Worm (Caenorhabditis elegans) whole organism, young adult: ENCODE data around the gene F23D12.3.

Experiments used
- B0336.3 ChIP-seq: fragments of 200-800 bp; sonication (Bioruptor generic); IDR thresholded peaks from 2 replicates; pipeline ENCODE4 v1.3.6; 2022; ENCODE audit warnings: missing genetic modification characterization, missing compliant biosample characterization
- F33H1.4 ChIP-seq: fragments of 200-800 bp; sonication (Bioruptor generic); IDR thresholded peaks from 2 replicates; pipeline ENCODE4 v1.3.6; 2022; ENCODE audit warnings: missing genetic modification reagents, missing genetic modification characterization, missing compliant biosample characterization
- F39B2.1 ChIP-seq: fragments of 200-800 bp; sonication (Bioruptor generic); IDR thresholded peaks from 2 replicates; pipeline ENCODE4 v1.3.6; 2022; ENCODE audit warnings: missing genetic modification reagents, missing genetic modification characterization, missing compliant biosample characterization
- F52B5.7 ChIP-seq: sonication (generic microtip); optimal IDR thresholded peaks from 2 replicates; lab custom pipeline; 2016; ENCODE audit warnings: mild to moderate bottlenecking, missing genetic modification characterization, missing compliant biosample characterization
- K11D2.4 ChIP-seq: fragments of 200-800 bp; sonication (Bioruptor generic); IDR thresholded peaks from 2 replicates; pipeline ENCODE4 v1.3.6; 2022; ENCODE audit warnings: missing genetic modification reagents, missing genetic modification characterization, missing compliant biosample characterization
- T07F8.4 ChIP-seq: sonication (generic microtip); optimal IDR thresholded peaks from 2 replicates; lab custom pipeline; 2016; ENCODE audit warnings: mild to moderate bottlenecking, missing genetic modification characterization, moderate library complexity, missing compliant biosample characterization
- T26A5.8 ChIP-seq: sonication (generic microtip); optimal IDR thresholded peaks from 2 replicates; lab custom pipeline; 2016; ENCODE audit warnings: missing genetic modification characterization, missing compliant biosample characterization
- atf-7 ChIP-seq: sonication (generic microtip); optimal IDR thresholded peaks from 2 replicates; lab custom pipeline; 2017; ENCODE audit warnings: mild to moderate bottlenecking, missing genetic modification characterization, missing compliant biosample characterization
- attf-3 ChIP-seq: fragments of 200-800 bp; sonication (Bioruptor generic); conservative IDR thresholded peaks from 2 replicates; pipeline ENCODE4 v1.3.6; 2022; ENCODE audit warnings: missing genetic modification reagents, missing genetic modification characterization, missing compliant biosample characterization
- attf-5 ChIP-seq: fragments of 200-800 bp; sonication (Bioruptor generic); optimal IDR thresholded peaks from 2 replicates; lab custom pipeline; 2018; ENCODE audit warnings: mild to moderate bottlenecking, missing genetic modification characterization, missing compliant biosample characterization
- cebp-1 ChIP-seq, 2 experiments: fragments of 200-800 bp in 1 of 2; sonication (Bioruptor generic) in 1 of 2; sonication (generic microtip) in 1 of 2; IDR thresholded peaks in 1 of 2; optimal IDR thresholded peaks in 1 of 2; 2 replicates each; pipeline versions ENCODE4 v1.3.6 to Lab custom; 2017 to 2022; ENCODE audit warnings: missing compliant biosample characterization in 2 of 2, missing genetic modification characterization in 2 of 2, mild to moderate bottlenecking in 1 of 2, missing genetic modification reagents in 1 of 2, moderate library complexity in 1 of 2
- ceh-91 ChIP-seq: fragments of 200-800 bp; sonication (Bioruptor generic); IDR thresholded peaks from 2 replicates; pipeline ENCODE4 v1.3.6; 2022; ENCODE audit warnings: missing genetic modification reagents, missing genetic modification characterization, missing compliant biosample characterization
- die-1 ChIP-seq: sonication (generic microtip); optimal IDR thresholded peaks from 2 replicates; lab custom pipeline; 2016; ENCODE audit warnings: missing genotype, mild to moderate bottlenecking, missing genetic modification characterization, missing compliant biosample characterization
- dpl-1 ChIP-seq: fragments of 150-350 bp; optimal IDR thresholded peaks from 2 replicates; lab custom pipeline; 2014; ENCODE audit warnings: missing biosample characterization, missing genetic modification reagents, missing genetic modification characterization
- egl-18 ChIP-seq: fragments of 200-800 bp; sonication (Bioruptor generic); IDR thresholded peaks from 2 replicates; pipeline ENCODE4 v1.3.6; 2022; ENCODE audit warnings: missing genetic modification reagents, missing genetic modification characterization, missing compliant biosample characterization
- egl-44 ChIP-seq: fragments of 200-800 bp; sonication (Bioruptor generic); IDR thresholded peaks from 2 replicates; pipeline ENCODE4 v1.3.6; 2022; ENCODE audit warnings: missing genetic modification reagents, missing genetic modification characterization, missing compliant biosample characterization
- ets-4 ChIP-seq: fragments of 200-800 bp; sonication (Bioruptor generic); optimal IDR thresholded peaks from 2 replicates; lab custom pipeline; 2018; ENCODE audit warnings: mild to moderate bottlenecking, missing genetic modification characterization, missing compliant biosample characterization
- gei-17 ChIP-seq: fragments of 200-800 bp; sonication (Bioruptor generic); optimal IDR thresholded peaks from 2 replicates; lab custom pipeline; 2018; ENCODE audit warnings: mild to moderate bottlenecking, missing genetic modification characterization, missing compliant biosample characterization
- hlh-26 ChIP-seq: fragments of 200-800 bp; sonication (Bioruptor generic); conservative IDR thresholded peaks from 2 replicates; pipeline ENCODE4 v1.3.6; 2022; ENCODE audit warnings: missing genetic modification reagents, missing genetic modification characterization, missing compliant biosample characterization
- lag-1 ChIP-seq: fragments of 200-800 bp; sonication (Bioruptor generic); IDR thresholded peaks from 2 replicates; pipeline ENCODE4 v1.3.6; 2022; ENCODE audit warnings: missing genetic modification reagents, missing genetic modification characterization, missing compliant biosample characterization
- let-526 ChIP-seq: fragments of 200-800 bp; sonication (Bioruptor generic); IDR thresholded peaks from 2 replicates; pipeline ENCODE4 v1.3.6; 2022; ENCODE audit warnings: missing genetic modification reagents, missing genetic modification characterization, missing compliant biosample characterization
- lin-26 ChIP-seq: fragments of 200-800 bp; sonication (Bioruptor generic); IDR thresholded peaks from 2 replicates; pipeline ENCODE4 v1.3.6; 2022; ENCODE audit warnings: missing genetic modification reagents, missing genetic modification characterization, missing compliant biosample characterization
- lin-35 ChIP-seq, 3 experiments: fragments of 150-350 bp in 2 of 3; sonication (generic microtip) in 1 of 3; optimal IDR thresholded peaks; 2 replicates each; lab custom pipeline; 2014 to 2018; ENCODE audit warnings: missing biosample characterization in 3 of 3, missing genetic modification characterization in 3 of 3, missing genetic modification reagents in 3 of 3
- lsl-1 ChIP-seq: fragments of 200-800 bp; sonication (Bioruptor generic); optimal IDR thresholded peaks from 2 replicates; lab custom pipeline; 2018; ENCODE audit warnings: mild to moderate bottlenecking, missing genetic modification characterization, moderate library complexity, missing compliant biosample characterization
- lsy-27 ChIP-seq: sonication (generic microtip); optimal IDR thresholded peaks from 2 replicates; lab custom pipeline; 2017; ENCODE audit warnings: missing genetic modification characterization, mild to moderate bottlenecking, missing compliant biosample characterization, antibody characterized with exemption, missing genotype, borderline replicate concordance; ENCODE audit not compliant: insufficient read depth
- madf-10 ChIP-seq: sonication (generic microtip); optimal IDR thresholded peaks from 2 replicates; lab custom pipeline; 2016; ENCODE audit warnings: mild to moderate bottlenecking, missing genetic modification characterization, missing compliant biosample characterization
- nfya-2 ChIP-seq: fragments of 200-800 bp; sonication (Bioruptor generic); IDR thresholded peaks from 2 replicates; pipeline ENCODE4 v1.3.6; 2022; ENCODE audit warnings: missing genetic modification reagents, missing genetic modification characterization, missing compliant biosample characterization
- nfyb-1 ChIP-seq: fragments of 200-800 bp; sonication (Bioruptor generic); IDR thresholded peaks from 2 replicates; pipeline ENCODE4 v1.3.6; 2022; ENCODE audit warnings: missing genetic modification reagents, missing genetic modification characterization, missing compliant biosample characterization
- nhr-80 ChIP-seq: sonication (generic microtip); optimal IDR thresholded peaks from 2 replicates; lab custom pipeline; 2016; ENCODE audit warnings: missing genetic modification characterization, missing compliant biosample characterization
- nhr-90 ChIP-seq: sonication (generic microtip); optimal IDR thresholded peaks from 2 replicates; lab custom pipeline; 2016; ENCODE audit warnings: missing genotype, mild to moderate bottlenecking, missing genetic modification characterization, missing compliant biosample characterization
- pbrm-1 ChIP-seq: fragments of 200-800 bp; sonication (Bioruptor generic); IDR thresholded peaks from 2 replicates; pipeline ENCODE4 v1.3.6; 2022; ENCODE audit warnings: missing genetic modification reagents, missing genetic modification characterization, missing compliant biosample characterization
- pha-4 ChIP-seq: fragments of 150-350 bp; sonication (generic microtip); optimal IDR thresholded peaks from 2 replicates; lab custom pipeline; 2014; ENCODE audit warnings: missing biosample characterization, missing genetic modification reagents, missing genetic modification characterization
- repo-1 ChIP-seq: sonication (generic microtip); optimal IDR thresholded peaks from 2 replicates; lab custom pipeline; 2017; ENCODE audit warnings: mild to moderate bottlenecking, missing genetic modification characterization, missing compliant biosample characterization
- snpc-1.1 ChIP-seq: sonication (generic microtip); optimal IDR thresholded peaks from 2 replicates; lab custom pipeline; 2017; ENCODE audit warnings: missing genetic modification characterization, mild to moderate bottlenecking, missing compliant biosample characterization, antibody characterized with exemption, moderate library complexity, missing genotype, missing genetic modification reagents; ENCODE audit not compliant: insufficient read depth
- snpc-1.3 ChIP-seq: sonication (generic microtip); optimal IDR thresholded peaks from 2 replicates; lab custom pipeline; 2017; ENCODE audit warnings: missing genetic modification characterization, mild to moderate bottlenecking, missing compliant biosample characterization, antibody characterized with exemption, moderate library complexity, missing genotype, missing genetic modification reagents; ENCODE audit not compliant: insufficient read depth
- snpc-4 ChIP-seq, 5 experiments: fragments of 150-350 bp in 1 of 5; sonication (generic microtip) in 4 of 5; optimal IDR thresholded peaks; 2 replicates each; lab custom pipeline; 2014 to 2018; ENCODE audit warnings: missing genetic modification characterization in 5 of 5, missing biosample characterization in 3 of 5, antibody characterized with exemption in 2 of 5, mild to moderate bottlenecking in 2 of 5, missing compliant biosample characterization in 2 of 5, missing genotype in 2 of 5, moderate library complexity in 2 of 5, missing genetic modification reagents in 1 of 5
- unc-62 ChIP-seq: fragments of 150-350 bp; optimal IDR thresholded peaks from 2 replicates; lab custom pipeline; 2014; ENCODE audit warnings: missing biosample characterization, missing genetic modification reagents, missing genetic modification characterization
- ztf-18 ChIP-seq: sonication (generic microtip); optimal IDR thresholded peaks from 2 replicates; lab custom pipeline; 2016; ENCODE audit warnings: missing genotype, mild to moderate bottlenecking, missing genetic modification characterization, missing compliant biosample characterization
- ztf-26 ChIP-seq: sonication (generic microtip); optimal IDR thresholded peaks from 2 replicates; lab custom pipeline; 2017; ENCODE audit warnings: missing genetic modification characterization, missing compliant biosample characterization
- ztf-28 ChIP-seq: fragments of 200-800 bp; sonication (Bioruptor generic); IDR thresholded peaks from 2 replicates; pipeline ENCODE4 v1.3.6; 2022; ENCODE audit warnings: missing genetic modification reagents, missing genetic modification characterization, missing compliant biosample characterization
- ztf-3 ChIP-seq: fragments of 200-800 bp; sonication (Bioruptor generic); optimal IDR thresholded peaks from 2 replicates; lab custom pipeline; 2018; ENCODE audit warnings: mild to moderate bottlenecking, missing genetic modification characterization, missing compliant biosample characterization

Gene F23D12.3

DNA sequence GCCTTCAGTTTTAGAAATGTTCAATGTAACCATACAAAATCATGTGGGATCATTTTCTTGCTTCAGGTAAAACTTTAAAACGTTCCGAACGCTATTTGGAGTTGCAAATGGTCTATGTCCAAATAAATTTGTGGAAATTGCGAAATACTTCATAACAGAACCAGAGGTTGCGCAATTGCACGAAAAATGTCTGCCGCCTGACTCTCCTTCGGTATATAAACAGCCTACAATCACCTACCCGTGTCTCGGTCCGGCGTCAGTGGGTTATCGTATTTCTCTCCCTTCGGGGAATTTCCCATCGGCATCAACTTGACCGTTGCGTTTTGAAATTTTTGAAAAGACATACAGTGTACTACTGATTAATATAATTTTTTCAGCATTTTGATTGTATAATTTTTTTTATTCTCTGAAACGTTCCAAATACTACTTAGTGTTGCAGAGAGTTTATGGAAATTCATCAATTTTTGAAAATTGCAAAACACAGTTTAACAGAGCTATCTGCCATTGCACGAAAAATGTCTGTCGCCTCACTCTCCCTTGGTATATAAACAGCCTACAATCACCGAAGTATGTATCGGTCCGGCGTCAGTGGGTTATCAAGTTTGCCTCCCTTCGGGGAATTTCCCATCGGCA, 34.3 kb downstream of the F23D12.3 start (continued):
- TF ChIP-seq atf-7: peak; percentile 51
- TF ChIP-seq ztf-3 (GFP tag; lab: Kevin White, UChicago): peak; percentile 44
- no peak for TF ChIP-seq attf-3 (GFP tag; lab: Robert Waterston, UW)
- peak; percentile 63 for TF ChIP-seq lin-26 (GFP tag; lab: Robert Waterston, UW)
- peak; percentile 83 for TF ChIP-seq repo-1
- TF ChIP-seq dpl-1: no peak
- peak; percentile 73 for TF ChIP-seq pbrm-1 (GFP tag; lab: Robert Waterston, UW)
- TF ChIP-seq F33H1.4 (GFP tag; lab: Robert Waterston, UW): no peak
- no peak for TF ChIP-seq egl-18 (GFP tag; lab: Robert Waterston, UW)
- TF ChIP-seq ceh-91: no peak
- TF ChIP-seq cebp-1 (GFP tag; IDR thresholded peaks at IDR 0.05; lab: Robert Waterston, UW): peak; percentile 99
- peak; percentile 100 for TF ChIP-seq cebp-1 (tag; optimal IDR thresholded peaks at IDR 0.05; lab: Kevin White, UChicago)
- no peak for TF ChIP-seq ztf-28 (GFP tag; lab: Robert Waterston, UW)
- TF ChIP-seq die-1 (tag; lab: Kevin White, UChicago): no peak
- TF ChIP-seq lsl-1 (GFP tag; lab: Kevin White, UChicago): no peak
- TF ChIP-seq nhr-90 (tag; lab: Kevin White, UChicago): peak; percentile 64
- peak; percentile 6 for TF ChIP-seq pha-4 (tag; lab: Kevin White, UChicago)
- TF ChIP-seq snpc-4 (GFP tag; optimal IDR thresholded peaks at IDR 0.05; lab: Kevin White, UChicago): peak; percentile 89
- TF ChIP-seq snpc-4 (tag; optimal IDR thresholded peaks at IDR 0.05; lab: Kevin White, UChicago): peak; percentile 97 to 100 (median 99)
- no peak for TF ChIP-seq F52B5.7
- peak; percentile 6 for TF ChIP-seq snpc-1.3 (tag; lab: Kevin White, UChicago)
- TF ChIP-seq K11D2.4: peak; percentile 53; the same call in 1 of the 2 replicates
- 0 out of 2 replicates have a peak, but pooled peaks have one; percentile 34 for TF ChIP-seq B0336.3 (GFP tag; lab: Robert Waterston, UW)
- no peak for TF ChIP-seq lag-1 (GFP tag; lab: Robert Waterston, UW)
- TF ChIP-seq T26A5.8 (tag; lab: Kevin White, UChicago): no peak
- TF ChIP-seq T07F8.4 (tag; lab: Kevin White, UChicago): no peak
- TF ChIP-seq snpc-1.1 (tag; lab: Kevin White, UChicago): no peak
- peak; percentile 39 for TF ChIP-seq ztf-18
- peak; percentile 65 for TF ChIP-seq gei-17 (GFP tag; lab: Kevin White, UChicago)
- TF ChIP-seq F39B2.1 (GFP tag; lab: Robert Waterston, UW): no peak
- no peak for TF ChIP-seq ets-4
- peak; percentile 74 for TF ChIP-seq nfyb-1 (GFP tag; lab: Robert Waterston, UW)
- TF ChIP-seq madf-10 (tag; lab: Kevin White, UChicago): no peak
- peak; percentile 40 for TF ChIP-seq attf-5
- TF ChIP-seq ztf-26 (tag; lab: Kevin White, UChicago): peak; percentile 49
- TF ChIP-seq hlh-26 (GFP tag; lab: Robert Waterston, UW): no peak
- TF ChIP-seq unc-62 (GFP tag; lab: Kevin White, UChicago): no peak
- TF ChIP-seq nhr-80: peak; percentile 14
- peak; percentile 28; the same call in 1 of the 2 replicates for TF ChIP-seq egl-44 (GFP tag; lab: Robert Waterston, UW)
- TF ChIP-seq lin-35 (GFP tag; optimal IDR thresholded peaks at IDR 0.05; lab: Kevin White, UChicago): no peak
- no peak for TF ChIP-seq let-526 (GFP tag; lab: Robert Waterston, UW)
- TF ChIP-seq lsy-27 (tag; lab: Kevin White, UChicago): no peak
- no peak for TF ChIP-seq nfya-2
- TF ChIP-seq, all 124 proteins: peak for 41
